Worm (Caenorhabditis elegans) whole organism, L1 larva: Measurements from ENCODE around the gene his-70.

Experiments
- C34B4.2 ChIP-seq: sonication (generic microtip); optimal IDR thresholded peaks from 2 replicates; lab custom pipeline; 2017; ENCODE audit warnings: mild to moderate bottlenecking, missing genetic modification characterization, missing compliant biosample characterization
- F16B12.6 ChIP-seq: fragments of 150-350 bp; optimal IDR thresholded peaks from 2 replicates; lab custom pipeline; 2014; ENCODE audit warnings: missing biosample characterization, missing genetic modification characterization
- Y116A8C.19 ChIP-seq: sonication (generic microtip); optimal IDR thresholded peaks from 2 replicates; lab custom pipeline; 2016; ENCODE audit warnings: missing compliant biosample characterization, missing genetic modification characterization, borderline replicate concordance
- alr-1 ChIP-seq: fragments of 200-800 bp; sonication (Bioruptor generic); optimal IDR thresholded peaks from 2 replicates; lab custom pipeline; 2018; ENCODE audit warnings: borderline replicate concordance, mild to moderate bottlenecking, missing genetic modification characterization, missing compliant biosample characterization
- ama-1 ChIP-seq: fragments of 150-350 bp; optimal IDR thresholded peaks from 2 replicates; lab custom pipeline; 2014
- ceh-8 ChIP-seq: fragments of 200-800 bp; sonication (Bioruptor generic); optimal IDR thresholded peaks from 2 replicates; lab custom pipeline; 2018; ENCODE audit warnings: mild to moderate bottlenecking, missing genetic modification characterization, moderate library complexity, missing compliant biosample characterization
- ceh-82 ChIP-seq, 3 experiments: fragments of 150-350 bp in 1 of 3; sonication (generic microtip) in 2 of 3; optimal IDR thresholded peaks; 2 replicates each; lab custom pipeline; 2014 to 2017; ENCODE audit warnings: missing biosample characterization in 3 of 3, missing genetic modification characterization in 3 of 3
- ceh-90 ChIP-seq: sonication (generic microtip); optimal IDR thresholded peaks from 2 replicates; lab custom pipeline; 2016; ENCODE audit warnings: missing genetic modification characterization, missing compliant biosample characterization
- ces-1 ChIP-seq: fragments of 150-350 bp; optimal IDR thresholded peaks from 2 replicates; lab custom pipeline; 2014; ENCODE audit warnings: missing biosample characterization, missing genetic modification reagents, missing genetic modification characterization
- dpl-1 ChIP-seq, 3 experiments: fragments of 150-350 bp in 2 of 3; sonication (generic microtip) in 1 of 3; optimal IDR thresholded peaks; 2 replicates each; lab custom pipeline; 2014 to 2017; ENCODE audit warnings: missing biosample characterization in 3 of 3, missing genetic modification characterization in 3 of 3, missing genetic modification reagents in 3 of 3
- efl-1 ChIP-seq, 4 experiments: fragments of 150-350 bp; optimal IDR thresholded peaks in 3 of 4; peaks in 1 of 4; 1 replicate in 1 of 4; 2 replicates in 3 of 4; lab custom pipeline; 2014; ENCODE audit warnings: missing biosample characterization in 2 of 4, missing genetic modification characterization in 2 of 4, missing genetic modification reagents in 2 of 4
- egl-13 ChIP-seq: sonication (generic microtip); optimal IDR thresholded peaks from 2 replicates; lab custom pipeline; 2016; ENCODE audit warnings: missing genotype, missing genetic modification reagents, missing genetic modification characterization, missing compliant biosample characterization
- elt-2 ChIP-seq: sonication (generic microtip); optimal IDR thresholded peaks from 2 replicates; lab custom pipeline; 2016; ENCODE audit warnings: missing genetic modification characterization, mild to moderate bottlenecking, inconsistent platforms, missing compliant biosample characterization, missing genetic modification reagents
- elt-3 ChIP-seq, 6 experiments: fragments of 150-350 bp in 1 of 6; sonication (generic microtip); optimal IDR thresholded peaks; 2 replicates each; lab custom pipeline; 2017 to 2018; ENCODE audit warnings: missing biosample characterization in 6 of 6, missing genetic modification characterization in 6 of 6, inconsistent platforms in 1 of 6
- ets-5 ChIP-seq: fragments of 200-800 bp; sonication (Bioruptor generic); IDR thresholded peaks from 2 replicates; pipeline ENCODE4 v1.3.6; 2022; ENCODE audit warnings: missing genetic modification characterization, missing compliant biosample characterization
- fkh-10 ChIP-seq: sonication (generic microtip); optimal IDR thresholded peaks from 2 replicates; lab custom pipeline; 2017; ENCODE audit warnings: missing biosample characterization, missing genetic modification reagents, missing genetic modification characterization
- fkh-8 ChIP-seq: sonication (generic microtip); optimal IDR thresholded peaks from 2 replicates; lab custom pipeline; 2016; ENCODE audit warnings: mild to moderate bottlenecking, missing genetic modification characterization, missing compliant biosample characterization
- fos-1 ChIP-seq: fragments of 150-350 bp; optimal IDR thresholded peaks from 2 replicates; lab custom pipeline; 2014; ENCODE audit warnings: missing biosample characterization, missing genetic modification characterization
- hlh-17 ChIP-seq: fragments of 200-800 bp; sonication (Bioruptor generic); optimal IDR thresholded peaks from 2 replicates; lab custom pipeline; 2018; ENCODE audit warnings: missing genetic modification characterization, mild to moderate bottlenecking, missing compliant biosample characterization, moderate library complexity, borderline replicate concordance
- hlh-4 ChIP-seq: sonication (generic microtip); optimal IDR thresholded peaks from 2 replicates; lab custom pipeline; 2016; ENCODE audit warnings: mild to moderate bottlenecking, missing genetic modification characterization, missing compliant biosample characterization
- irx-1 ChIP-seq: sonication (generic microtip); optimal IDR thresholded peaks from 2 replicates; lab custom pipeline; 2016; ENCODE audit warnings: missing genetic modification characterization, missing compliant biosample characterization
- lin-14 ChIP-seq: fragments of 200-800 bp; sonication (Bioruptor generic); optimal IDR thresholded peaks from 2 replicates; lab custom pipeline; 2018; ENCODE audit warnings: mild to moderate bottlenecking, missing genetic modification characterization, moderate library complexity, missing compliant biosample characterization
- lin-35 ChIP-seq, 2 experiments: fragments of 150-350 bp; optimal IDR thresholded peaks; 2 replicates each; lab custom pipeline; 2014; ENCODE audit warnings: missing biosample characterization in 2 of 2, missing genetic modification characterization in 2 of 2, missing genetic modification reagents in 2 of 2
- lin-39 ChIP-seq: fragments of 150-350 bp; optimal IDR thresholded peaks from 2 replicates; lab custom pipeline; 2014; ENCODE audit warnings: missing biosample characterization, missing genetic modification reagents, missing genetic modification characterization
- lir-3 ChIP-seq: sonication (generic microtip); optimal IDR thresholded peaks from 2 replicates; lab custom pipeline; 2016; ENCODE audit warnings: mild to moderate bottlenecking, missing genetic modification characterization, moderate library complexity, missing compliant biosample characterization; ENCODE audit not compliant: poor library complexity
- lsy-2 ChIP-seq, 2 experiments: fragments of 150-350 bp; optimal IDR thresholded peaks; 2 replicates each; lab custom pipeline; 2014; ENCODE audit warnings: missing biosample characterization in 2 of 2, missing genetic modification characterization in 2 of 2
- mdl-1 ChIP-seq, 2 experiments: fragments of 150-350 bp; optimal IDR thresholded peaks; 2 replicates each; lab custom pipeline; 2014 to 2017; ENCODE audit warnings: missing biosample characterization in 2 of 2, missing genetic modification characterization in 2 of 2, inconsistent platforms in 1 of 2
- mep-1 ChIP-seq: fragments of 150-350 bp; optimal IDR thresholded peaks from 2 replicates; lab custom pipeline; 2014; ENCODE audit warnings: missing biosample characterization, missing genetic modification characterization
- nhr-19 ChIP-seq: fragments of 200-800 bp; sonication (Bioruptor generic); conservative IDR thresholded peaks from 2 replicates; pipeline ENCODE4 v1.3.6; 2022; ENCODE audit warnings: missing genetic modification characterization, missing compliant biosample characterization
- nhr-20 ChIP-seq: sonication (generic microtip); optimal IDR thresholded peaks from 2 replicates; lab custom pipeline; 2016; ENCODE audit warnings: mild to moderate bottlenecking, missing genetic modification characterization, missing compliant biosample characterization
- nhr-28 ChIP-seq: fragments of 150-350 bp; optimal IDR thresholded peaks from 2 replicates; lab custom pipeline; 2014; ENCODE audit warnings: missing biosample characterization, missing genetic modification characterization
- nhr-47 ChIP-seq: sonication (generic microtip); optimal IDR thresholded peaks from 2 replicates; lab custom pipeline; 2016; ENCODE audit warnings: mild to moderate bottlenecking, missing genetic modification characterization, moderate library complexity, missing compliant biosample characterization
- nhr-71 ChIP-seq: sonication (generic microtip); optimal IDR thresholded peaks from 2 replicates; lab custom pipeline; 2016; ENCODE audit warnings: mild to moderate bottlenecking, missing genetic modification characterization, moderate library complexity, missing compliant biosample characterization
- nhr-77 ChIP-seq: fragments of 150-350 bp; optimal IDR thresholded peaks from 2 replicates; lab custom pipeline; 2014; ENCODE audit warnings: missing biosample characterization, missing genetic modification characterization
- nhr-84 ChIP-seq: sonication (generic microtip); optimal IDR thresholded peaks from 2 replicates; lab custom pipeline; 2017; ENCODE audit warnings: missing biosample characterization, missing genetic modification characterization
- pag-3 ChIP-seq: sonication (generic microtip); optimal IDR thresholded peaks from 2 replicates; lab custom pipeline; 2017; ENCODE audit warnings: missing genetic modification characterization, mild to moderate bottlenecking, missing compliant biosample characterization, antibody characterized with exemption, borderline replicate concordance; ENCODE audit not compliant: insufficient read depth
- sptf-1 ChIP-seq: fragments of 150-350 bp; optimal IDR thresholded peaks from 2 replicates; lab custom pipeline; 2014; ENCODE audit warnings: missing biosample characterization, missing genetic modification characterization
- sup-37 ChIP-seq: fragments of 200-800 bp; sonication (Bioruptor generic); optimal IDR thresholded peaks from 2 replicates; lab custom pipeline; 2018; ENCODE audit warnings: mild to moderate bottlenecking, missing genetic modification characterization, missing compliant biosample characterization
- swsn-7 ChIP-seq: sonication (generic microtip); optimal IDR thresholded peaks from 2 replicates; lab custom pipeline; 2016; ENCODE audit warnings: missing genetic modification characterization, missing compliant biosample characterization
- unc-86 ChIP-seq: sonication (generic microtip); optimal IDR thresholded peaks from 2 replicates; lab custom pipeline; 2016; ENCODE audit warnings: missing genetic modification characterization, missing compliant biosample characterization
- unc-98 ChIP-seq: fragments of 200-800 bp; sonication (Bioruptor generic); IDR thresholded peaks from 2 replicates; pipeline ENCODE4 v1.3.6; 2022; ENCODE audit warnings: missing genetic modification characterization, missing compliant biosample characterization
- ztf-11 ChIP-seq, 2 experiments: sonication (generic microtip); optimal IDR thresholded peaks; 2 replicates each; lab custom pipeline; 2016 to 2017; ENCODE audit warnings: missing genetic modification characterization in 2 of 2, missing biosample characterization in 1 of 2, missing compliant biosample characterization in 1 of 2
- ztf-4 ChIP-seq: fragments of 150-350 bp; optimal IDR thresholded peaks from 2 replicates; lab custom pipeline; 2014; ENCODE audit warnings: missing biosample characterization, missing genetic modification characterization

The his-70 gene

ce11 chrIII:4088338-4088918 lies 28.5 kb upstream of the his-70 start (continued):
- TF ChIP-seq dpl-1 (GFP tag; optimal IDR thresholded peaks at IDR 0.05; lab: Kevin White, UChicago) (peak in 1 of 3 experiments; percentile 39), unc-86 (tag; lab: Kevin White, UChicago) (no peak), nhr-19 (GFP tag; lab: Robert Waterston, UW) (no peak), lir-3 (no peak), ceh-82 (tag; optimal IDR thresholded peaks at IDR 0.05; lab: Kevin White, UChicago) (peak in 1 of 3 experiments; percentile 26), fos-1 (tag; lab: Kevin White, UChicago) (no peak), ceh-90 (tag; lab: Kevin White, UChicago) (no peak), Y116A8C.19 (tag; lab: Kevin White, UChicago) (no peak), nhr-28 (tag; lab: Kevin White, UChicago) (no peak), mdl-1 (tag; optimal IDR thresholded peaks at IDR 0.05; lab: Kevin White, UChicago) (no peak), nhr-71 (tag; lab: Kevin White, UChicago) (peak; percentile 37), unc-98 (GFP tag; lab: Robert Waterston, UW) (no peak), hlh-4 (tag; lab: Kevin White, UChicago) (no peak), F16B12.6 (tag; lab: Kevin White, UChicago) (no peak), lin-39 (tag; lab: Kevin White, UChicago) (no peak), sptf-1 (tag; lab: Kevin White, UChicago) (no peak), fkh-10 (GFP tag; lab: Kevin White, UChicago) (no peak), lsy-2 (tag; optimal IDR thresholded peaks at IDR 0.05; lab: Kevin White, UChicago) (peak; percentile 7 to 59), ces-1 (GFP tag; lab: Kevin White, UChicago) (no peak), nhr-77 (tag; lab: Kevin White, UChicago) (no peak), nhr-20 (tag; lab: Kevin White, UChicago) (no peak), pag-3 (tag; lab: Kevin White, UChicago) (no peak), elt-2 (tag; lab: Kevin White, UChicago) (peak; percentile 50), ztf-11 (tag; optimal IDR thresholded peaks at IDR 0.05; lab: Kevin White, UChicago) (no peak), sup-37 (no peak), egl-13 (tag; lab: Kevin White, UChicago) (no peak), lin-35 (GFP tag; optimal IDR thresholded peaks at IDR 0.05; lab: Kevin White, UChicago) (peak in 1 of 2 experiments; percentile 46), ama-1 (lab: Kevin White, UChicago) (no peak), irx-1 (tag; lab: Kevin White, UChicago) (no peak), nhr-84 (tag; lab: Kevin White, UChicago) (no peak), hlh-17 (GFP tag; lab: Kevin White, UChicago) (no peak), swsn-7 (peak; percentile 10), C34B4.2 (tag; lab: Kevin White, UChicago) (no peak), ceh-8 (no peak), elt-3 (tag; optimal IDR thresholded peaks at IDR 0.05; lab: Kevin White, UChicago) (no peak), nhr-47 (peak; percentile 27), ztf-4 (tag; lab: Kevin White, UChicago) (no peak), efl-1 (optimal IDR thresholded peaks at IDR 0.05; lab: Kevin White, UChicago) (peak; percentile 15 to 26), efl-1 (GFP tag; optimal IDR thresholded peaks at IDR 0.05 in 1 of 2; lab: Kevin White, UChicago) (peak in 1 of 2 experiments; percentile 33), mep-1 (tag; lab: Kevin White, UChicago) (no peak), lin-14 (GFP tag; lab: Kevin White, UChicago) (peak; percentile 69), fkh-8 (tag; lab: Kevin White, UChicago) (no peak), alr-1 (tag; lab: Kevin White, UChicago) (no peak), ets-5 (no peak)
